Worm (Caenorhabditis elegans): ENCODE data around the gene str-63.
"Not testable (repeated sequence)": the region's sequence is repeated elsewhere in the genome, so short reads cannot be mapped to it uniquely, and the experiment has no call there.

The str-63 gene

DNA sequence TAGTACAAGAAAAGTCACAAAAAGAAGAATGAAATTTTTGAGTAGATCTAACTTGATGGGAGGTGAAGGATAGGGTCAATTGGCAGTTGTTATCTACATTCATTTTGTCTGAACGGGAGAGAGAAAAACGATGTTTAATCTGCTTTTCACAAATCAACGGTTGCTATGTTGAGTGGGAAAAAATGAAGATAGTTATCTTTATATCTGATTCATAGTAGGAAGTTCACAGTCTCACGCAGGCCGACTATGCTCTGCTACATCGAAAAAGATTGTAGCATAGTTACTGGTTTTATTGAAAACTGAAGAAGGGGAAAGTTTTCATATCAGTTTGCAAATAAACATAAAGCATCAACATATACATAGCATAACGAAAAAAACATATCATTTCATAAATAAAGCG lies 4.2 kb downstream of the str-63 start:
- TF ChIP-seq unc-62 (GFP tag; optimal IDR thresholded peaks at IDR 0.05 in 1 of 2) (peak in 1 of 2 experiments; percentile 28), unc-62 (tag; optimal IDR thresholded peaks at IDR 0.05) (no peak), Y75B8A.6 (GFP tag; IDR thresholded peaks at IDR 0.05) (no peak), mxl-2 (GFP tag; conservative IDR thresholded peaks at IDR 0.05) (no peak), sdz-12 (GFP tag; optimal IDR thresholded peaks at IDR 0.05) (no peak), arid-1 (GFP tag; conservative IDR thresholded peaks at IDR 0.05) (no peak), egl-43 (GFP tag; IDR thresholded peaks at IDR 0.05) (no peak)

DNA sequence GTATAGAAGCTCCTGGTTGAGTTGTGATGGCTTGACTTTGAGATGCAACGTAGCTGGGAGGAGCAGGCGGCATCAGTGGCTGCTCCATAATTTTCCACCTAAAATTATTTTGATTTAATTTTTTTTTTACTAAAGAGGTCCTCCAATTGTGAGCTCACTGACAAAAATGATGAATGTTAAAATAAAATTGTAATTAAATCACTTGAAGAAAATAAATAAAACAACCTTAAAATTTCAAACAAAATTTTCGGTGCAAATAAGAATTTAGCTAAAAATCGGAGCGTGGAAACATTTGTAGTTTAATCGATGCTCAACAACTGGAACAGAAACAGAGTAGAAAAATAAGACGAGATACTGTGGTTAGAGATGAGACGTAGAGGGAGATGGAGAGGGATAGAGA lies 5.7 kb downstream of the str-63 start, which contains the start of gene scrm-3:
Gene scrm-3 (minus strand): TSS at position 101 of the 400 bp plus-strand sequence.
- TF ChIP-seq lim-7 (GFP tag; IDR thresholded peaks at IDR 0.05), result no peak
- no peak for TF ChIP-seq snpc-1.2 (GFP tag; IDR thresholded peaks at IDR 0.05)
- no peak for TF ChIP-seq T20F7.1 (GFP tag; optimal IDR thresholded peaks at IDR 0.05)
- no peak for TF ChIP-seq vab-7 (GFP tag; IDR thresholded peaks at IDR 0.05)
- TF ChIP-seq madf-9 (GFP tag; conservative IDR thresholded peaks at IDR 0.05), result no peak
- TF ChIP-seq snpc-4 (tag; optimal IDR thresholded peaks at IDR 0.05), result no peak
- TF ChIP-seq nhr-111 (GFP tag; optimal IDR thresholded peaks at IDR 0.05), result no peak
- TF ChIP-seq pqm-1 (tag; optimal IDR thresholded peaks at IDR 0.05), result no peak
- TF ChIP-seq nhr-25 (tag; optimal IDR thresholded peaks at IDR 0.05; ENCODE audit: borderline replicate concordance, insufficient read depth), result no peak
- no peak for TF ChIP-seq F37D6.2 (tag; optimal IDR thresholded peaks at IDR 0.05)
- TF ChIP-seq mes-2 (tag; optimal IDR thresholded peaks at IDR 0.05; ENCODE audit: poor library complexity, severe bottlenecking), result no peak
- no peak for TF ChIP-seq lsy-2 (tag; optimal IDR thresholded peaks at IDR 0.05)
- TF ChIP-seq nhr-102 (tag; optimal IDR thresholded peaks at IDR 0.05), result no peak
- TF ChIP-seq lin-1 (GFP tag; IDR thresholded peaks at IDR 0.05), result no peak
- TF ChIP-seq skn-1 (tag; optimal IDR thresholded peaks at IDR 0.05), result no peak

DNA sequence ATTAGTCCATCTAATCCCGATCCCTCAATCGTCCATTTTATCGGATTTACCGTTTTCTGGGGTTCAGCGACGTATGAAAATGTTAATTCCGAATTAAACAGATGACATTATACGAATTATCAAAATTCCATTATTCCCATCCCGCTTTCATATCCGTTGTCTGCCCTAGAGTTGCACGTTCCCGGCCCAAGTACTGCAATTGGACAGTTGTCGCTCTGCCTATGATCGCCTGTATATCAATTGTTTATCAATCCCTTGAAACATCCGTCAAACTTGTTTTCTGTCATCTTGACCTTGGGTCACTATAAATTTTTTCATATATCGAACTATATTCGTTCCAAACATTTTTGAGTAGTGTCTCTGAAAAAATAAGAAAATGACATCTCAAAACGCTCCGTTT lies 6.9 kb downstream of the str-63 start, which contains the start of gene C04E12.5:
Gene C04E12.5 (plus strand): TSS at position 301 of the 400 bp plus-strand sequence.
- TF ChIP-seq unc-62 (GFP tag; optimal IDR thresholded peaks at IDR 0.05 in 1 of 2) (peak in 1 of 2 experiments; percentile 78), unc-62 (tag; optimal IDR thresholded peaks at IDR 0.05) (no peak), nhr-25 (tag; optimal IDR thresholded peaks at IDR 0.05; ENCODE audit: borderline replicate concordance, insufficient read depth) (no peak)

DNA sequence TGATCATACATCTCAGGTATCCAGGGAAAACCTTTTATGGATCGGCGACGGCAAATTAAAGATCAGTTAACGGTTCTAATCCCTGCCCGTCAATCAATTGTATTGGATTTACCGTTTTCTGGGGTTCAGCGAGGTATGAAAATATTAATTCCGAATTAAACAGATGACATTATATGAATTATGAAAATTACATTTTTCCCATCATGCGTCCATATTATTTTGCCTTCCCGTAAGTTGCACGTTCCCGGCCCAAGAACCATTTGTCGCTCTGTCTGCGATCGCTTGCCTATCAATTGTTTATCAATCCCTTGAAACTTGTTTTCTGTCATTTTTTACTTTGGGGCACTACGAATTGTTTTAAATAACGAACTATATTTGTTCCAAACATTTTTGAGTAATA lies 10.3 kb downstream of the str-63 start:
- TF ChIP-seq unc-62 (GFP tag; optimal IDR thresholded peaks at IDR 0.05 in 1 of 2) (peak in 1 of 2 experiments; percentile 97), unc-62 (tag; optimal IDR thresholded peaks at IDR 0.05) (no peak), mep-1 (tag; optimal IDR thresholded peaks at IDR 0.05) (no peak)

DNA sequence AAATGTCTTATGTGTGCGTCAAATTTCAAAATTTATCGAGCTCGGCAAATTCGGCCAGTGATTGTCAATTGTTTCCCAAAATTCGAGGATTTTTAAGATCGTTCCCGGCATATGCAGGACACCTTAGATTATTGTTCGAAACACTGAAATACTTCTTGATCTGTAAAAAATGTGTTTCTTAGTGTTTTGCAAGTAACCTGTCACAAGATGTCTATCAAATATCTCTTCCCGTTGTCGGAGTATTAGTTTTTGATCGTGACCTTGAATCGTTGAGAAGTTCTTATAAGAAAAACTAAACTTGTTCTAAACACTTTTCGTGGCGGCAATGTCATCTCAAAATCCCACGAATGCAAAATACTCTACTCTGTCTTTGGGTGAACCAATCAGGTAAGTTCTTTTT lies 11.1 kb downstream of the str-63 start, which contains the start of gene C04E12.4:
Gene C04E12.4 (plus strand): TSS at position 301 of the 400 bp plus-strand sequence.
- TF ChIP-seq nhr-28 (tag; optimal IDR thresholded peaks at IDR 0.05), result peak; percentile 22
- peak; percentile 88 for TF ChIP-seq aha-1 (tag)
- no peak for TF ChIP-seq hif-1 (tag; optimal IDR thresholded peaks at IDR 0.05)

DNA sequence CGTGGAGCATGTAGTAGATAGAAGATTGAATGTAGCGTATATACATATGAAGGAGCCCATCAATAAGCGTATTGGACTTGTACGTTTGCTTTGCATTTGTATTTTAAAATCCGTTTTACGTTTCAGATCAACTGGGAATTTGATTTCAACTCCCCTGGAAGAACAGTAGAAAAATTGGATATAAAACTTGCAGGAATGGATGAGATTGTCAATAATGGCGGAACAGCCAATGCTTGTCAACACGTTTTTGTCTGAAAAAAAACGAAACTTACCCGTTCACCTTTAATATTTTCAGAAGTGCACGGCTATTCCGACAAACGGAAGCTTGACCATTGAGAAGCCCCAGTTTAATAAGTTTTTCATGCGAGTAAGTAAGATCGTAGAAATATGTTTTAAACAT lies 16.4 kb downstream of the str-63 start, which contains the start of gene C04E12.2:
Gene C04E12.2 (plus strand): TSS at position 301 of the 400 bp plus-strand sequence.
- TF ChIP-seq nhr-48 (tag; optimal IDR thresholded peaks at IDR 0.05); zfp-3 (GFP tag; conservative IDR thresholded peaks at IDR 0.05); madf-9 (GFP tag; conservative IDR thresholded peaks at IDR 0.05): not testable (repeated sequence)

DNA sequence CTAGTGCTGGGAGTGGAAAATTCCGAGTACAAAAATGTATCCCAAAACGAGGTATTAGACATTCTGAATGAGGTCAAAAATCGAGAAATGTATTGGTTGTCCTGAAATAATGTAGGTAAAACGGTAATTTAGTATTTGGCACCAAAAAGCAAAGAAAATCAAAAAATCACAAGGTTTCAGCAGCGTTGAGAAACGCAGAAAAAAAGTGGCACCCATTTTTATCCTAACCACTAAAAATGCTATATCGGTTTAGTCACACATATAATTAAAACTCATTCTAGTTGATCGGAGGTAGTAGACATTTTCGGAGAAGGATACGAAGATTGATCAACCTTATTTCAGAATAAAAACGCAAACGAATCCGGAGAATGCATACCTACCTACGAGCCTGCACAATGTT lies 21.3 kb downstream of the str-63 start, which contains the start of gene srx-121:
Gene srx-121 (minus strand): TSS at position 101 of the 400 bp plus-strand sequence.
- TF ChIP-seq ztf-11 (tag; optimal IDR thresholded peaks at IDR 0.05) (no peak), arid-1 (GFP tag; conservative IDR thresholded peaks at IDR 0.05) (no peak), lim-7 (GFP tag; IDR thresholded peaks at IDR 0.05) (no peak), lir-3 (tag; optimal IDR thresholded peaks at IDR 0.05) (no peak), Y105C5A.15 (GFP tag; IDR thresholded peaks at IDR 0.05) (no peak), mxl-3 (GFP tag; optimal IDR thresholded peaks at IDR 0.05) (no peak)
